Worm (Caenorhabditis elegans) whole organism, L4/young adult: ENCODE measurements around the gene F41H10.4.
"Not testable (repeated sequence)": the region's sequence is repeated elsewhere in the genome, so short reads cannot be mapped to it uniquely, and the experiment has no call there.

Experiments used
- W03F9.2 ChIP-seq: fragments of 150-350 bp; optimal IDR thresholded peaks from 2 replicates; lab custom pipeline; 2014; ENCODE audit warnings: missing biosample characterization, missing genetic modification characterization
- dao-5 ChIP-seq: sonication (generic microtip); optimal IDR thresholded peaks from 2 replicates; lab custom pipeline; 2016; ENCODE audit warnings: missing genotype, missing genetic modification characterization, moderate library complexity, missing compliant biosample characterization
- him-1 ChIP-seq: sonication (generic microtip); optimal IDR thresholded peaks from 2 replicates; lab custom pipeline; 2016; ENCODE audit warnings: missing genotype, missing genetic modification reagents, missing genetic modification characterization, missing compliant biosample characterization

The F41H10.4 gene

DNA sequence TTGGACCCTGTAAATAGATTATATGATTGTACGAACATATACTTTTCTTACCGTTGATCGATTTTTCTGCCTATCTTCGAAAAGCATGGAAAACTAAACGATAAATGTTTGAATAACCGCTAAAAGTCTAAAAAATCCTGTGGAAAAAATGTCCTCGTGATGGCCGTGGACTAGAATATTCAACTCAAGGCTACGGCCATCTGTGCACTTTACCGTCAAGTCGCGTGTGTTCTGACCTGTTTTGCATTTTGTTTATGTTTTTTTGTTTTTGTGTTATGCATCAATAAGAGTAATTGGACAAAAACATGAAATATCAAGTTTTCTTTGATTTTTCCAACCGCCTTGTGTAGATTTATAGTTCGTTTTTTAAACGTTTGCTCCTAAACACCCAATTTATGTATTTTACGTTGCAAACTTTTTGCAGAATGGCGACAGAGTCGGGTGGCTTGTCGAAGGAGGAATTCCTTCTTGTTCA lies at the start of gene F41H10.4, which contains the start of gene hda-6:
Gene F41H10.4, plus strand, starts transcription at position 425 of the 475 bp plus-strand sequence.
Gene hda-6, minus strand, starts transcription at position 172 of the 475 bp plus-strand sequence.
- no peak for TF ChIP-seq dao-5 (tag; lab: Kevin White, UChicago)
- peak; percentile 94 for TF ChIP-seq W03F9.2 (tag; lab: Kevin White, UChicago)
- TF ChIP-seq him-1 (tag; lab: Kevin White, UChicago) = no peak

DNA sequence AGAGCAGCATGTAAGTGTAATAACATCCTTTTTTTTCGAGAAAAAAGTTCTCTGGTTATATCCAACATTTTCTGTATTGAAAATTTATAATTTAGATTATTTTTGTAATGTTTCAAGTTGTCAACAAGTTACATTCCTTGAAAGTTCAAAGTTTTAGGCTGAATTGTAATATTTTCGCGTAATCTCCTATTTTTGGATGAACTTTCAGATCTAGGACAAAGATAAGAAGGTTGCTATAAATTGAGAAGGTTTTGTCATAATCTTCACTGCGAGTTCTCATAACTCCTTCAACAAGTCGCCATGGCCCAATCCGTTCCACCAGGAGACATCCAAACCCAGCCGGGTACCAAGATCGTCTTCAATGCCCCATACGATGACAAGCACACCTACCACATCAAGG lies 48.1 kb upstream of the F41H10.4 start, which contains the start of gene msp-65:
Gene msp-65, plus strand, starts transcription at position 301 of the 400 bp plus-strand sequence.
- not testable (repeated sequence) for TF ChIP-seq dao-5, him-1, W03F9.2 (tag; lab: Kevin White, UChicago)

ce11 chrIV:5317106-5317505 lies 47.3 kb upstream of the F41H10.4 start:
- no peak for TF ChIP-seq dao-5 (tag; lab: Kevin White, UChicago)
- no peak for TF ChIP-seq him-1 (tag; lab: Kevin White, UChicago)
- no peak for TF ChIP-seq W03F9.2 (tag; lab: Kevin White, UChicago)

- TF ChIP-seq W03F9.2 (tag; lab: Kevin White, UChicago) = no peak
- no peak for TF ChIP-seq him-1 (tag; lab: Kevin White, UChicago)
- TF ChIP-seq dao-5 (tag; lab: Kevin White, UChicago) = no peak
These were observed 45.5 kb upstream of the F41H10.4 start, which contains the start of gene slc-46A for ce11 chrIV:5318835-5319303. Gene slc-46A (plus strand): TSS chrIV:5319253.

- TF ChIP-seq him-1 (tag; lab: Kevin White, UChicago) = no peak
- no peak for TF ChIP-seq W03F9.2 (tag; lab: Kevin White, UChicago)
- no peak for TF ChIP-seq dao-5 (tag; lab: Kevin White, UChicago)
These were observed 38.2 kb upstream of the F41H10.4 start, which contains the start of gene Y4C6B.4 for ce11 chrIV:5326144-5326543. Gene Y4C6B.4 (plus strand): TSS chrIV:5326444.

- TF ChIP-seq dao-5 (tag; lab: Kevin White, UChicago) (no peak), W03F9.2 (tag; lab: Kevin White, UChicago) (no peak), him-1 (tag; lab: Kevin White, UChicago) (no peak)
These were observed 32.2 kb upstream of the F41H10.4 start, which contains the start of gene Y4C6B.3 for ce11 chrIV:5332178-5332577. Gene Y4C6B.3 (plus strand): TSS chrIV:5332478.

ce11 chrIV:5333484-5333883 lies 30.9 kb upstream of the F41H10.4 start:
- TF ChIP-seq him-1 (tag; lab: Kevin White, UChicago) (no peak), dao-5 (tag; lab: Kevin White, UChicago) (no peak), W03F9.2 (tag; lab: Kevin White, UChicago) (no peak)

ce11 chrIV:5334518-5334917 lies 29.8 kb upstream of the F41H10.4 start:
- TF ChIP-seq dao-5 (tag; lab: Kevin White, UChicago) (peak; percentile 22), W03F9.2 (tag; lab: Kevin White, UChicago) (no peak), him-1 (tag; lab: Kevin White, UChicago) (no peak)

DNA sequence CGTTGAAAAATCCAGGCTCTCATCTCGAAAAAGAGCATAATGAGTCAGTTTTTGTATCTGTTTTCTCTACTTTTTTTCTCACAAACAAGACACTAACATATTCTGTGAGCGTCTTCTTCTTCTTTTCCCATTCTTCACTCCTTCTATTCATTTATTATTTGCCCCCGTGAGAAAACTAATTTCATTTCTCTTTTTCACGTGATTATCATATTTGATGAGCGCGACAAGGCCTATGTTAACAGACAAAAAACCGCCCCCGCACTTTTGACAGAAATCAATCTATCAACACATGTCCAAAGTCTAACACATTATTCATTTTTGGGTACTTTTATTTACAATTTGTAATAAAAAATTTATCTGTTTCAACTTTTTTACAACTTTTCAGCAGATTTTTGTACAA lies 26.7 kb upstream of the F41H10.4 start:
- no peak for TF ChIP-seq dao-5 (tag; lab: Kevin White, UChicago)
- TF ChIP-seq W03F9.2 (tag; lab: Kevin White, UChicago) = no peak
- no peak for TF ChIP-seq him-1 (tag; lab: Kevin White, UChicago)

DNA sequence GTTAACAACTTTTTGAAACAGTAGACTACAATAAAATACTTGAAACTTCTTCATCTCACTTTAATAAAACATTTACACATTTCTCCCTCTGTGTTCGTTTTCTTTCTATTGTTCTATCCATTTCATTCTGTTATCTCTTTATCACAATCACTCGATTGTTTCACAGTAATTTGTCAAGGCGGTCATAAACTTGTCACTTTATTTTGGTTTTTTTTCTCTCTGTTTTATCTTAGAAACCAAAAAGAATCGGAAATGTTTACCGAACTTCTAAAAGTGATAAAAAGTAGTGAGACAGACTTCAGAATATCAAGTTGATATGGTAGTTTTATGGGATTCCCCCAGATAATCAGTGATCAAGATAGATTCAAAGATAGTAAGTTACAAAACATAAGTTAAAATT lies 25.1 kb upstream of the F41H10.4 start, which contains the start of gene Y4C6B.2:
Gene Y4C6B.2, plus strand, starts transcription at position 320 of the 400 bp plus-strand sequence.
- TF ChIP-seq him-1 (tag; lab: Kevin White, UChicago) = no peak
- no peak for TF ChIP-seq W03F9.2 (tag; lab: Kevin White, UChicago)
- no peak for TF ChIP-seq dao-5 (tag; lab: Kevin White, UChicago)

DNA sequence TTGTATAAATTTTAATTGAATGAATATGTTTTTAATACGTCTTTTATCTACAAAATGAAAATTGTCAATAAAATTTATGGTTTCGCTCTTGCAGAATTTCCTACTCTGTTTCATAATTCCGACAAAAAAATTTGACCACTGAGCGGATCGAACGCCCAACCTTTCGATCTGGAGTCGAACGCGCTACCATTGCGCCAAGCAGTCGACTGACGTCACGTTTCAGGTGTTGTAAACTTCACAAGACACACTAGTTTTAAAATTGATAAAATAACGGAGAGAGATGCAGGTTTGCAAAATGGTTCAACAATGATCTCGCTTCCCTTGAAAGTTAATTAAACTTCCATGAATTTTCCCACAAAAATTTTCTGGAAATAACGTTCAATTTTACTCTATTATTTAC lies 20.2 kb upstream of the F41H10.4 start:
- peak; percentile 10 for TF ChIP-seq W03F9.2 (tag; lab: Kevin White, UChicago)
- no peak for TF ChIP-seq him-1 (tag; lab: Kevin White, UChicago)

DNA sequence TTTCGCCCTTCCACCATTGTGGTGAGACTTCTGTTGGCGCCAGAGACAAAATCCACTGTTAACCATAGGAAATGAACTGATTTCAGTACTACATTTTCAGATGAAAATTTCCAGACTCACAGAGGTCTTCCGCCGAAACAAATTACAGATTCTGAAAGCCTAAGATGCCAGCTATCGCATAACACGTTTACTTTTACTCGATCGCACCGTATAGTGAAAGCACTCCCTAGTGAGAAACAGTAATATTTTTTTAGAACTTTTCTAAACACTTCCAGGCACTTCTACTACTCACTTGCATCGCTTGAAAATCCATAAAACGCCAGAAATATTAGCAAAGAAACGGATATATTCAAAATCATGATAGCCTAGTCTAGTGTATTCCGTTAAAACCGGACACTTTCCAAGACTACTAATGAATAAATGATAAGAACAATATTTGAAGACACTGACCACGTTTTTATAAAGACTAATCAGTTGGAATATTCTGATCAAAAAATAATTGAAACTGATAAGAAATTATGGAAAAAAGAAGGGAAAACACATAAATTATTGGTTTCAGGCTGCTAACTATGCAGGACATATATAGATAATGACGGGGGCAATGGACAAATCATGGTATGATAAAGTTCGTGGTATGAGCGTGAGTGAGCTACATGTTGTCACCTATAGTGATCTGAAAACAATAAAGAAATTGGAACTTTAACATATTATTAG lies 13.7 kb upstream of the F41H10.4 start, which contains the start of gene gba-4:
Gene gba-4, minus strand, starts transcription at position 418 of the 714 bp plus-strand sequence.
- TF ChIP-seq W03F9.2, dao-5, him-1 (tag; lab: Kevin White, UChicago): not testable (repeated sequence)

DNA sequence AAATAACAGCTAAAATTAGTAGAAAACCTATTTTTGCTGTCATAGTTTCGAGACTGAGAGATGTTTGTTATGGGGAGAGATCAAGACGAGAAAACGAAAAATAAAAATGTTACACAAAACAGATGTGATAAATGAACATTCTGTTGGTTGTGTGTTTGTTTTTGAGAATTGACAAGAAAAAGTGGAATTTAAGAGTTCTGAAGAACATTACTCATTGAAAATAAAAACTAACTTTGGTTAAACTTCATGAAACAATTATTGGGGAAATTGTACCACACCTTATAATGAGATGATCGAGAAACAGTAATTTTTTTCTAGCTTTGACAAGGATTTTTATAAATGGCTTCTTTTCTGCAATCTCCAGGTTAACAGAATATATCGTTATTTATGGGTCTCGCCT lies 11.0 kb upstream of the F41H10.4 start, which contains the start of gene Y4C6B.7:
Gene Y4C6B.7, minus strand, starts transcription at position 101 of the 400 bp plus-strand sequence.
- TF ChIP-seq W03F9.2 (tag; lab: Kevin White, UChicago) = no peak
- TF ChIP-seq him-1 (tag; lab: Kevin White, UChicago) = no peak
- TF ChIP-seq dao-5 (tag; lab: Kevin White, UChicago) = no peak
